Worm (Caenorhabditis elegans) whole organism, early embryonic: ENCODE results near the gene fre-1.

ENCODE experiments used
- B0310.2 ChIP-seq: sonication (generic microtip); optimal IDR thresholded peaks from 2 replicates; lab custom pipeline; 2016; ENCODE audit warnings: mild to moderate bottlenecking, missing genetic modification characterization, missing compliant biosample characterization
- ama-1 ChIP-seq: fragments of 150-350 bp; optimal IDR thresholded peaks from 2 replicates; lab custom pipeline; 2014
- ceh-13 ChIP-seq: fragments of 200-800 bp; sonication (Bioruptor generic); optimal IDR thresholded peaks from 2 replicates; lab custom pipeline; 2018; ENCODE audit warnings: mild to moderate bottlenecking, missing genetic modification characterization, missing compliant biosample characterization
- ceh-36 ChIP-seq: sonication (generic microtip); optimal IDR thresholded peaks from 2 replicates; lab custom pipeline; 2016; ENCODE audit warnings: missing genetic modification characterization, inconsistent platforms, missing compliant biosample characterization
- scrt-1 ChIP-seq: fragments of 200-800 bp; sonication (Bioruptor generic); IDR thresholded peaks from 2 replicates; pipeline ENCODE4 v1.3.6; 2022; ENCODE audit warnings: missing genetic modification characterization, missing compliant biosample characterization
- tbx-11 ChIP-seq: fragments of 200-800 bp; sonication (Bioruptor generic); IDR thresholded peaks from 2 replicates; pipeline ENCODE4 v1.3.6; 2022; ENCODE audit warnings: missing genetic modification characterization, missing compliant biosample characterization

DNA sequence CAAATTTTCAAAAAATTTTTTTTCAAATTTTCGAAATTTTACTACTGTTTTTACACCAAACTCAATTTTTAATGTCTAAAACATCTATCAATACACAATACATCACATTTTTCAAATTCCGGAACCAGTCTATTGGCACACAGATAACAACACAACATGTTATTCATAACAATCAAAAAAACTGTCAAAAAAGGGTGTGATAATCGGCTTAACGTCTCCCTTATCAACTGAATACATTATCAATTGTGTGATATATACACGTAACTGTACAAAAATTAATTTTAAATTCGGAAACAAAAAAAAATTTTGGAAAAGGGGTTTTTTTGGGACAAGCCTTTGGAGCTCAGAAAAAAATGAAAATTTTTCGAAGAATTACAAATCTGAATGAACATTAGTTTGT lies 13.2 kb downstream of the fre-1 start:
- no peak for TF ChIP-seq ama-1
- TF ChIP-seq tbx-11 (GFP tag; lab: Robert Waterston, UW): no peak
- no peak for TF ChIP-seq scrt-1
- TF ChIP-seq B0310.2 (tag; lab: Kevin White, UChicago): no peak
- TF ChIP-seq ceh-13: no peak
- no peak for TF ChIP-seq ceh-36 (tag; lab: Kevin White, UChicago)
